Fruit fly (Drosophila melanogaster): ENCODE results near the gene CG9444.

The CG9444 gene

DNA sequence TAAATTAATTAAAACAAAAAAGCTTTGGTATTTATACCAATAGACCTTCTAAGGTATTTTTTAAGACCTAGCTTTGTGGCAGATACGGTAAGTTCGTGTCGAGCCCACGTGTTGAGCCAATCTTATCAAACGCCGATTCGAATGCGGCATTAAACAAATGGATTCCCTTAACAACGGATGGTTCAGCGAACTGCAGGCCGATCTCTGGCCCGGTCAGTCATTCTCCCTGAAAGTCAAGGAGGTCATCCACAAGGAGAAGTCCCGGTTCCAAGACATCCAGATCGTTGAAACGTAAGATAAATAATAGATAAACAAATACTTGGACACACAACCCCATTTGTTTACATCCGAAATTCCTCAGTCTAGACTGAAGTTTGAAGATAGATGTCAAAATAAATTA lies 52.5 kb downstream of the CG9444 start, which contains the start of gene SpdS:
SpdS (plus strand) TSS at position 78 of the 400 bp plus-strand sequence.
- no peak for TF ChIP-seq noc (tag; optimal IDR thresholded peaks at IDR 0.05)
